Worm (Caenorhabditis elegans) whole organism, L4/young adult: ENCODE results near the gene srx-114.

ENCODE experiments used
- W03F9.2 ChIP-seq: fragments of 150-350 bp; optimal IDR thresholded peaks from 2 replicates; lab custom pipeline; 2014; ENCODE audit warnings: missing biosample characterization, missing genetic modification characterization
- him-1 ChIP-seq: sonication (generic microtip); optimal IDR thresholded peaks from 2 replicates; lab custom pipeline; 2016; ENCODE audit warnings: missing genotype, missing genetic modification reagents, missing genetic modification characterization, missing compliant biosample characterization

- TF ChIP-seq him-1 (tag; lab: Kevin White, UChicago), result no peak
- TF ChIP-seq W03F9.2 (tag; lab: Kevin White, UChicago), result no peak
Observed at ce11 chrII:5417905-5418304, 15.1 kb downstream of the srx-114 start.
